Fruit fly (Drosophila melanogaster): ENCODE measurements around the gene frc.

frc gene

DNA sequence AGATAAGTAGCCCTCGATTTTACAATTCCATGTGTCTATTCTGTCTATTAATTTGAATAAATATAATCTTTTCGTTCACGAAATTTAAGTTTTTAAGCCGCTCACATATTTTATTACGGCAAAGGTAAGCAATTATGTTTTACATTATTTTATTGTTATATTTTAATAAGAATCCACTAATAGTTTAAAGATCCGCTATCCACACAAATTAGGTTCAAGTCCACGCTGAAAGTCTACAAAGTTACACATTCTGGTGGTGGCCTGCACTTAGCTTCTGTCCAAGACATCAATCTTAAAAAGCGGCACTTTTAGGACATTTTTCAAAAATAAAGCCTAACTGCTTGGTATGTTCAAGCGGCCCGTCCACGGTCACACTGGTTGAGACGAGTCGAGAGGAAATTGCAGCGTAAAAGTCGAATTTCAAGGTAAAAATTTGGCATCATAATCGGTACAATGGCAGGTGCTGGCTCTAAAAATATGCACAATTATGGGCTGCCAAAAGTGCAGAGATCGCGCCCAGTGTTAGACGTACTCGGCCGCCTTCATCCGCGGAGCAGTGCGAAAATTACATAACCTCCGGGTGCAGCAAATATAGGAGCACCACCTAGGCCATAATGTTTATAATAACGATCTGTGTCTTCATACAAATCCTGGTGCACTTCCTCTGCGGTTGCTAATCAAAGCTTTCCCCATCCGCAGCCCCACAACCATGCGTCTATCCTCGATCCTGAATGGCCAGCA, 41.9 kb upstream of the frc start, which contains the start of the genes UQCR-Q and CG46525 (continued):
- TF ChIP-seq aop (GFP tag; IDR thresholded peaks at IDR 0.05) (no peak), CG12236 (GFP tag; optimal IDR thresholded peaks at IDR 0.05) (no peak), CG42726 (GFP tag; IDR thresholded peaks at IDR 0.05; ENCODE audit: partially characterized antibody) (peak; percentile 62), CG11560 (tag; IDR thresholded peaks at IDR 0.05) (no peak), CG3726 (GFP tag; IDR thresholded peaks at IDR 0.05) (no peak), Camta (GFP tag; optimal IDR thresholded peaks at IDR 0.05) (no peak), CG4707 (GFP tag; optimal IDR thresholded peaks at IDR 0.05) (no peak), HmgD (GFP tag; optimal IDR thresholded peaks at IDR 0.05) (peak; percentile 8), Tbp (GFP tag; optimal IDR thresholded peaks at IDR 0.05) (no peak), CTCF (GFP tag; optimal IDR thresholded peaks at IDR 0.05) (peak; percentile 75), CG11695 (GFP tag; IDR thresholded peaks at IDR 0.05) (no peak), pb (GFP tag; optimal IDR thresholded peaks at IDR 0.05) (no peak), slbo (GFP tag; IDR thresholded peaks at IDR 0.05) (no peak), CG2202 (tag; optimal IDR thresholded peaks at IDR 0.05) (no peak), slou (GFP tag; optimal IDR thresholded peaks at IDR 0.05) (no peak), gce (GFP tag; IDR thresholded peaks at IDR 0.05) (no peak), CG2116 (GFP tag; optimal IDR thresholded peaks at IDR 0.05) (peak; percentile 79), sisA (GFP tag; IDR thresholded peaks at IDR 0.05) (no peak), Hmx (GFP tag; optimal IDR thresholded peaks at IDR 0.05) (no peak), mld (GFP tag; IDR thresholded peaks at IDR 0.05; ENCODE audit: partially characterized antibody) (no peak), E2f1 (GFP tag; IDR thresholded peaks at IDR 0.05) (no peak), CG6791 (GFP tag; IDR thresholded peaks at IDR 0.05; ENCODE audit: partially characterized antibody) (no peak), tna (GFP tag; IDR thresholded peaks at IDR 0.05; ENCODE audit: partially characterized antibody) (0 out of 2 replicates have a peak, but pooled peaks have one; percentile 16), CG11504 (tag; optimal IDR thresholded peaks at IDR 0.05) (peak; percentile 37), CG11247 (GFP tag; IDR thresholded peaks at IDR 0.05) (no peak), cg (GFP tag; optimal IDR thresholded peaks at IDR 0.05) (no peak), danr (GFP tag; IDR thresholded peaks at IDR 0.05) (no peak), CG18599 (GFP tag; optimal IDR thresholded peaks at IDR 0.05) (no peak), CG30403 (GFP tag; optimal IDR thresholded peaks at IDR 0.05) (no peak), CG10274 (GFP tag; optimal IDR thresholded peaks at IDR 0.05) (no peak), eve (GFP tag; optimal IDR thresholded peaks at IDR 0.05) (no peak), CG17612 (GFP tag; IDR thresholded peaks at IDR 0.05) (no peak), CG16779 (GFP tag; IDR thresholded peaks at IDR 0.05) (no peak), bcd (GFP tag; optimal IDR thresholded peaks at IDR 0.05) (no peak), dimm (GFP tag; IDR thresholded peaks at IDR 0.05) (no peak), Dad (GFP tag; optimal IDR thresholded peaks at IDR 0.05) (no peak), CG10267 (tag; optimal IDR thresholded peaks at IDR 0.05) (peak; percentile 59), odd (GFP tag; optimal IDR thresholded peaks at IDR 0.05) (no peak), org-1 (GFP tag; optimal IDR thresholded peaks at IDR 0.05) (no peak), cad (GFP tag; optimal IDR thresholded peaks at IDR 0.05) (no peak), Dp (GFP tag; optimal IDR thresholded peaks at IDR 0.05) (peak; percentile 82), CG17802 (tag; optimal IDR thresholded peaks at IDR 0.05) (no peak), Awh (GFP tag; IDR thresholded peaks at IDR 0.05) (no peak), NFAT (GFP tag; IDR thresholded peaks at IDR 0.05) (0 out of 2 replicates have a peak, but pooled peaks have one; percentile 3), Scr (GFP tag; IDR thresholded peaks at IDR 0.05; ENCODE audit: partially characterized antibody) (peak; percentile 20), Mes4 (GFP tag; optimal IDR thresholded peaks at IDR 0.05) (no peak), sima (GFP tag; optimal IDR thresholded peaks at IDR 0.05) (no peak), NK7.1 (GFP tag; optimal IDR thresholded peaks at IDR 0.05) (no peak), CG5953 (GFP tag; IDR thresholded peaks at IDR 0.05) (no peak), CG15514 (GFP tag; optimal IDR thresholded peaks at IDR 0.05) (peak; percentile 74), Meics (GFP tag; optimal IDR thresholded peaks at IDR 0.05) (no peak)
